Fruit fly (Drosophila melanogaster): ENCODE data around the gene aly.
A peak's percentile ranks its signal among the peaks of the same experiment; 100 is the strongest.

Gene aly

dm6 chr3L:3042150-3043049, 16.1 kb upstream of the aly start, which contains the start of gene Prx4 (continued):
- TF ChIP-seq odd (GFP tag; optimal IDR thresholded peaks at IDR 0.05) (peak; percentile 49), CG2712 (tag; optimal IDR thresholded peaks at IDR 0.05) (peak; percentile 76), Fer2 (tag; optimal IDR thresholded peaks at IDR 0.05) (peak; percentile 29), MESR4 (GFP tag; optimal IDR thresholded peaks at IDR 0.05) (peak; percentile 20), CG14965 (GFP tag; optimal IDR thresholded peaks at IDR 0.05; ENCODE audit: borderline replicate concordance) (no peak), yki (optimal IDR thresholded peaks at IDR 0.05) (no peak), Dip2 (GFP tag; IDR thresholded peaks at IDR 0.05) (no peak), tap (tag; optimal IDR thresholded peaks at IDR 0.05) (peak; percentile 77), jing (GFP tag; optimal IDR thresholded peaks at IDR 0.05) (peak; percentile 44), gfzf (GFP tag; optimal IDR thresholded peaks at IDR 0.05) (peak; percentile 87), Vsx1 (GFP tag; optimal IDR thresholded peaks at IDR 0.05) (peak; percentile 54), zen2 (GFP tag; IDR thresholded peaks at IDR 0.05; ENCODE audit: partially characterized antibody) (no peak), Dll (GFP tag; IDR thresholded peaks at IDR 0.05; ENCODE audit: partially characterized antibody) (no peak), CG15601 (tag; optimal IDR thresholded peaks at IDR 0.05) (peak; percentile 62), fru (optimal IDR thresholded peaks at IDR 0.05) (no peak), row (GFP tag; IDR thresholded peaks at IDR 0.05) (peak; percentile 81), CG18619 (GFP tag; optimal IDR thresholded peaks at IDR 0.05) (peak; percentile 47), Side (GFP tag; optimal IDR thresholded peaks at IDR 0.05) (no peak), H2.0 (GFP tag; IDR thresholded peaks at IDR 0.05) (peak; percentile 56), oc (tag; optimal IDR thresholded peaks at IDR 0.05) (peak; percentile 27), ATbp (GFP tag; optimal IDR thresholded peaks at IDR 0.05) (peak; percentile 74), unc-4 (GFP tag; IDR thresholded peaks at IDR 0.05; ENCODE audit: partially characterized antibody) (no peak), chn (GFP tag; optimal IDR thresholded peaks at IDR 0.05) (peak; percentile 11), CG17361 (GFP tag; IDR thresholded peaks at IDR 0.05) (peak; percentile 50; the same call in 1 of the 3 replicates), Nf-YA (GFP tag; IDR thresholded peaks at IDR 0.05) (0 out of 2 replicates have a peak, but pooled peaks have one; percentile 14), trh (GFP tag; optimal IDR thresholded peaks at IDR 0.05) (no peak), H15 (GFP tag; IDR thresholded peaks at IDR 0.05) (peak; percentile 57; the same call in 2 of the 3 replicates), Chrac-16 (GFP tag; optimal IDR thresholded peaks at IDR 0.05) (peak; percentile 62), grau (tag; optimal IDR thresholded peaks at IDR 0.05) (peak; percentile 96), danr (GFP tag; IDR thresholded peaks at IDR 0.05) (no peak), CG12236 (GFP tag; optimal IDR thresholded peaks at IDR 0.05) (no peak), slou (GFP tag; optimal IDR thresholded peaks at IDR 0.05) (no peak), tio (GFP tag; optimal IDR thresholded peaks at IDR 0.05) (peak; percentile 39), PHDP (tag; optimal IDR thresholded peaks at IDR 0.05) (peak; percentile 74), CG10209 (GFP tag; optimal IDR thresholded peaks at IDR 0.05) (peak; percentile 71), Hmx (GFP tag; optimal IDR thresholded peaks at IDR 0.05) (no peak), ase (GFP tag; IDR thresholded peaks at IDR 0.05) (peak; percentile 60; the same call in 1 of the 3 replicates), CG17568 (GFP tag; optimal IDR thresholded peaks at IDR 0.05) (peak; percentile 35), CG12104 (GFP tag; optimal IDR thresholded peaks at IDR 0.05) (no peak), CG7357 (GFP tag; IDR thresholded peaks at IDR 0.05) (peak; percentile 44; the same call in 2 of the 3 replicates), cas (GFP tag; IDR thresholded peaks at IDR 0.05) (no peak), dpn (GFP tag; optimal IDR thresholded peaks at IDR 0.05) (peak; percentile 15 to 60), ac (GFP tag; optimal IDR thresholded peaks at IDR 0.05) (no peak), tup (GFP tag; optimal IDR thresholded peaks at IDR 0.05) (no peak), Mes4 (GFP tag; optimal IDR thresholded peaks at IDR 0.05) (peak; percentile 0), Doc3 (GFP tag; IDR thresholded peaks at IDR 0.05; ENCODE audit: partially characterized antibody) (no peak), CG4282 (GFP tag; optimal IDR thresholded peaks at IDR 0.05) (no peak), CG2875 (GFP tag; optimal IDR thresholded peaks at IDR 0.05) (peak; percentile 65), onecut (GFP tag; IDR thresholded peaks at IDR 0.05) (peak; percentile 74)

Data from whole organism, embryonic.